Worm (Caenorhabditis elegans): ENCODE data around the gene C17F4.7.

C17F4.7 gene

DNA sequence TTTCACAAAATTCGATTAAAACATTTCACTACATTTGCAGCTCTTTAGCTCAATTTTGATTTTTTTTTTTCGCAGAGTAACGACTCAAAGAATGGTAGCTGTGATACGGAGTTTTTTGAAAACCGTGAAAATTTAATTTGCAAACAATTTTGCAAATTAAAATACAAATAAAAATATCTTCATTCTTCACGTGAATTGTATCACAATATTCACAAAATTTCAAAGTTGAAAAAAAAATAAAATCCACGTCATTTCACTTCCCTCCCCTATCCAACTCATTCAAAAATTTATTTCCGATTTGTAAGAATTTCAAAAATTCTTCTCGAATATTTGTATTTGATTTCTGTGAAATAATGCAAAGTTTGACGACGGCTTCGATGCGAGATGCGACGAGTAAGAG, 32.8 kb upstream of the C17F4.7 start, which contains the start of gene wht-4:
wht-4 (plus strand) TSS at position 301 of the 400 bp plus-strand sequence.
- TF ChIP-seq mbf-1 (tag; optimal IDR thresholded peaks at IDR 0.05) (no peak), sma-9 (GFP tag; optimal IDR thresholded peaks at IDR 0.05) (no peak), sma-9 (tag; optimal IDR thresholded peaks at IDR 0.05) (no peak), R02D3.7 (tag; optimal IDR thresholded peaks at IDR 0.05) (no peak)

- TF ChIP-seq R02D3.7 (tag; optimal IDR thresholded peaks at IDR 0.05) (no peak), lin-13 (GFP tag; optimal IDR thresholded peaks at IDR 0.05) (no peak), dmd-4 (tag; optimal IDR thresholded peaks at IDR 0.05) (no peak), gmeb-1 (tag; optimal IDR thresholded peaks at IDR 0.05) (no peak), ceh-82 (tag; optimal IDR thresholded peaks at IDR 0.05) (no peak), nhr-25 (tag; optimal IDR thresholded peaks at IDR 0.05) (no peak), ztf-11 (tag; optimal IDR thresholded peaks at IDR 0.05) (no peak), nhr-6 (tag; optimal IDR thresholded peaks at IDR 0.05) (no peak), mdl-1 (tag; optimal IDR thresholded peaks at IDR 0.05) (no peak), ztf-4 (tag; optimal IDR thresholded peaks at IDR 0.05) (no peak), zag-1 (tag; optimal IDR thresholded peaks at IDR 0.05) (no peak), elt-3 (tag; optimal IDR thresholded peaks at IDR 0.05) (no peak), ztf-1 (GFP tag; conservative IDR thresholded peaks at IDR 0.05) (no peak), mab-5 (tag; optimal IDR thresholded peaks at IDR 0.05) (no peak), nhr-12 (tag; optimal IDR thresholded peaks at IDR 0.05) (no peak), unc-62 (GFP tag; optimal IDR thresholded peaks at IDR 0.05) (no peak)
Measured at ce11 chrII:3277686-3278085, 31.9 kb upstream of the C17F4.7 start, which contains the start of gene F02E11.4. TSS of gene F02E11.4 (minus strand) at chrII:3277786.

DNA sequence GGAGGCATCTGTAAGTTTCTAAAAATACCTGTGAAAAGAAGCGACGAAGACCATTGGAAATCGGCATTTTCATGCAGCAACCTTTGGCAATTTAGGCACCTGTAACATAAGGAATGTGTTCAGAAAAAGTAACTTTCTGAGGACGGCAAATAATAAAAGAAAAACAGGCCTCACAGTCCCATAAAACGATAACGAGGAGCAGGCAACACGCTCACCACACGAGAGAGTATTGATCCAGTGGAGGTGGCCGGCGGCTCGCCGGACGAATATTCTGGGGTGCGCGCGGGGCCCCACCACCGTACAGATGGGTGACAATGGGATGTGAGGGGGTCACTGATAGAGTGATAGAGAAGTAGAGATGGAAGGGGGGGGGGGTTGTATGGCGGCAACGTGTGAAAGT, 29.1 kb upstream of the C17F4.7 start, which contains the start of gene F02E11.3:
F02E11.3 (minus strand) TSS at position 101 of the 400 bp plus-strand sequence.
- no peak for TF ChIP-seq zag-1 (tag; optimal IDR thresholded peaks at IDR 0.05)
- TF ChIP-seq elt-1 (tag; optimal IDR thresholded peaks at IDR 0.05): no peak
- no peak for TF ChIP-seq lin-11 (tag; optimal IDR thresholded peaks at IDR 0.05)
- TF ChIP-seq nhr-237 (tag; optimal IDR thresholded peaks at IDR 0.05): no peak
- no peak for TF ChIP-seq mbf-1 (tag; optimal IDR thresholded peaks at IDR 0.05)
- no peak for TF ChIP-seq peb-1 (tag; optimal IDR thresholded peaks at IDR 0.05)
- TF ChIP-seq sem-4 (tag; optimal IDR thresholded peaks at IDR 0.05): no peak
- no peak for TF ChIP-seq snpc-4 (tag; optimal IDR thresholded peaks at IDR 0.05)
- TF ChIP-seq blmp-1 (tag; optimal IDR thresholded peaks at IDR 0.05; ENCODE audit: insufficient read depth): no peak
- no peak for TF ChIP-seq fos-1 (tag; optimal IDR thresholded peaks at IDR 0.05)

DNA sequence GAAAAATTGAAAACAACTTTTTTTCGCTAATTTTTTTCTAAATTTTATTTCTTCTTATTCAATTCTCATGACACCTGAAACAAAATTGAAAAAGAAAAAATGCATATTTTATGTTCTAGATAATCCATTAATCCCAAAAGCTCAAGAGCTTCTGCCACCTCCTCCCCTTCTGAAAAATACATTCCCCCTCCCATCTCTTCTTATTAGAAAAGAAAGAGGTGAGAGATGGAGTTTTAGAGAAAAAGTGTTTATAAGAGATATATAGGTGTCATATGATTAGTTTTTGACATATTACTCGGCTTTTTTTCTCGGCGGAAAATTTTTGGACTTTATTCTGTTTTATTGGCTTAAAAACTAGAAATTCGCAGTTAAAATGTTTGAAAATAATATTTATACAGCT, 24.8 kb upstream of the C17F4.7 start:
- TF ChIP-seq elt-3 (tag; optimal IDR thresholded peaks at IDR 0.05) (no peak), gmeb-1 (tag; optimal IDR thresholded peaks at IDR 0.05) (no peak), lsy-2 (tag; optimal IDR thresholded peaks at IDR 0.05) (peak in 1 of 2 experiments; percentile 38), C34F6.9 (tag; optimal IDR thresholded peaks at IDR 0.05) (peak; percentile 66), crh-2 (tag; optimal IDR thresholded peaks at IDR 0.05) (no peak), mab-5 (tag; optimal IDR thresholded peaks at IDR 0.05) (no peak), unc-55 (GFP tag; optimal IDR thresholded peaks at IDR 0.05) (peak; percentile 66), ama-1 (optimal IDR thresholded peaks at IDR 0.05) (no peak)

ce11 chrII:3267815-3268214, 22.0 kb upstream of the C17F4.7 start:
- TF ChIP-seq dmd-4 (tag; optimal IDR thresholded peaks at IDR 0.05) (no peak), mbf-1 (tag; optimal IDR thresholded peaks at IDR 0.05) (no peak), nhr-11 (tag; optimal IDR thresholded peaks at IDR 0.05) (no peak), crh-2 (tag; optimal IDR thresholded peaks at IDR 0.05) (peak; percentile 12)

DNA sequence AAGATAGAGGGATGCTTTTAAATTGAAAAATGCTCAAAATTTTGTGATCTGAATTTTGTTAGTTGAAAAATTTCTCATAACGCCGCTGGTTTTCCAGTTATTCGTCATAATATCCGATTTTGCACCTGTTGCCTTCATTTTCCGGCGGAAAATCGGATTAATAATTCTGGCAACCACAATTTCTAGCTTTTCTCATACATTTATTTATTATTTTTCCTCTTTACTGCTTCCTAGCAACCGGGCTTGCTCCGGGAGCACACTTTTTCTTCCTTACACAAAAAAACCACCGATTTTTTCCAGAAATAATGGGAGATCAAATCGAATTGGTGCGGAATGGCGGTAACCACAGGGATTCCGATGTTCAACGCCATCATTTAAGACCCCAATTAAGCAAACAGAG, 21.6 kb upstream of the C17F4.7 start, which contains the start of gene F02E11.7:
F02E11.7 (plus strand) TSS at position 301 of the 400 bp plus-strand sequence.
- TF ChIP-seq ztf-11 (tag; optimal IDR thresholded peaks at IDR 0.05) (no peak), gmeb-1 (tag; optimal IDR thresholded peaks at IDR 0.05) (no peak), skn-1 (tag; optimal IDR thresholded peaks at IDR 0.05) (no peak), ceh-82 (tag; optimal IDR thresholded peaks at IDR 0.05) (no peak), lin-11 (tag; optimal IDR thresholded peaks at IDR 0.05) (no peak), nhr-11 (tag; optimal IDR thresholded peaks at IDR 0.05) (no peak), ztf-1 (GFP tag; conservative IDR thresholded peaks at IDR 0.05) (no peak), unc-55 (GFP tag; optimal IDR thresholded peaks at IDR 0.05) (no peak), mdl-1 (tag; optimal IDR thresholded peaks at IDR 0.05) (no peak), crh-2 (tag; optimal IDR thresholded peaks at IDR 0.05) (no peak), nhr-23 (tag; optimal IDR thresholded peaks at IDR 0.05) (no peak), elt-3 (tag; optimal IDR thresholded peaks at IDR 0.05) (no peak), nhr-237 (tag; optimal IDR thresholded peaks at IDR 0.05) (no peak), lsy-2 (tag; optimal IDR thresholded peaks at IDR 0.05) (no peak), dmd-4 (tag; optimal IDR thresholded peaks at IDR 0.05) (no peak), egl-27 (tag; optimal IDR thresholded peaks at IDR 0.05) (no peak)
